Worm (Caenorhabditis elegans) whole organism, L2 larva: Measurements from ENCODE around the gene Y49F6B.6.
"Not testable (repeated sequence)": the region's sequence is repeated elsewhere in the genome, so short reads cannot be mapped to it uniquely, and the experiment has no call there.

Experiments used
- C34F6.9 ChIP-seq: fragments of 150-350 bp; optimal IDR thresholded peaks from 2 replicates; lab custom pipeline; 2014; ENCODE audit warnings: missing biosample characterization, missing genetic modification characterization
- F13H6.1 ChIP-seq: sonication (generic microtip); optimal IDR thresholded peaks from 2 replicates; lab custom pipeline; 2016; ENCODE audit warnings: missing genetic modification characterization, missing compliant biosample characterization
- Y55F3AM.14 ChIP-seq: fragments of 200-800 bp; sonication (Bioruptor generic); optimal IDR thresholded peaks from 2 replicates; lab custom pipeline; 2018; ENCODE audit warnings: mild to moderate bottlenecking, missing genetic modification characterization, missing compliant biosample characterization
- ZK546.5 ChIP-seq: sonication (generic microtip); optimal IDR thresholded peaks from 2 replicates; lab custom pipeline; 2017; ENCODE audit warnings: missing biosample characterization, missing genetic modification characterization
- blmp-1 ChIP-seq: sonication (generic microtip); optimal IDR thresholded peaks from 2 replicates; lab custom pipeline; 2017; ENCODE audit warnings: missing genetic modification characterization, mild to moderate bottlenecking, missing compliant biosample characterization, antibody characterized with exemption, moderate library complexity; ENCODE audit not compliant: insufficient read depth
- ceh-16 ChIP-seq: fragments of 150-350 bp; optimal IDR thresholded peaks from 2 replicates; lab custom pipeline; 2014; ENCODE audit warnings: missing biosample characterization, missing genetic modification characterization
- crh-2 ChIP-seq: sonication (generic microtip); optimal IDR thresholded peaks from 2 replicates; lab custom pipeline; 2017; ENCODE audit warnings: missing biosample characterization, missing genetic modification characterization
- dmd-4 ChIP-seq: sonication (generic microtip); optimal IDR thresholded peaks from 2 replicates; lab custom pipeline; 2017; ENCODE audit warnings: missing biosample characterization, missing genetic modification characterization
- egl-27 ChIP-seq: sonication (generic microtip); optimal IDR thresholded peaks from 3 replicates; lab custom pipeline; 2017; ENCODE audit warnings: missing biosample characterization, missing genetic modification reagents, missing genetic modification characterization
- elt-1 ChIP-seq: fragments of 150-350 bp; optimal IDR thresholded peaks from 2 replicates; lab custom pipeline; 2014; ENCODE audit warnings: missing biosample characterization, missing genetic modification characterization
- elt-3 ChIP-seq: sonication (generic microtip); optimal IDR thresholded peaks from 2 replicates; lab custom pipeline; 2017; ENCODE audit warnings: missing biosample characterization, missing genetic modification characterization
- fos-1 ChIP-seq: fragments of 150-350 bp; optimal IDR thresholded peaks from 2 replicates; lab custom pipeline; 2014; ENCODE audit warnings: missing biosample characterization, missing genetic modification characterization
- lin-11 ChIP-seq: fragments of 150-350 bp; sonication (generic microtip); optimal IDR thresholded peaks from 2 replicates; lab custom pipeline; 2014; ENCODE audit warnings: missing biosample characterization, missing genetic modification characterization, inconsistent platforms, mixed read lengths
- lin-13 ChIP-seq: fragments of 150-350 bp; optimal IDR thresholded peaks from 2 replicates; lab custom pipeline; 2014; ENCODE audit warnings: missing biosample characterization, missing genetic modification reagents, missing genetic modification characterization
- lsy-2 ChIP-seq, 2 experiments: fragments of 150-350 bp in 1 of 2; sonication (generic microtip) in 1 of 2; optimal IDR thresholded peaks; 2 replicates each; lab custom pipeline; 2014 to 2017; ENCODE audit warnings: missing biosample characterization in 2 of 2, missing genetic modification characterization in 2 of 2
- mab-5 ChIP-seq: fragments of 150-350 bp; optimal IDR thresholded peaks from 2 replicates; lab custom pipeline; 2014; ENCODE audit warnings: missing biosample characterization, missing genetic modification characterization
- mdl-1 ChIP-seq, 2 experiments: fragments of 150-350 bp in 1 of 2; sonication (generic microtip) in 1 of 2; optimal IDR thresholded peaks; 2 replicates each; lab custom pipeline; 2017; ENCODE audit warnings: missing biosample characterization in 2 of 2, missing genetic modification characterization in 2 of 2
- nhr-11 ChIP-seq: fragments of 150-350 bp; optimal IDR thresholded peaks from 2 replicates; lab custom pipeline; 2014; ENCODE audit warnings: missing biosample characterization, missing genetic modification characterization
- nhr-129 ChIP-seq: fragments of 150-350 bp; optimal IDR thresholded peaks from 2 replicates; lab custom pipeline; 2014; ENCODE audit warnings: missing biosample characterization, missing genetic modification characterization
- nhr-23 ChIP-seq: fragments of 150-350 bp; optimal IDR thresholded peaks from 2 replicates; lab custom pipeline; 2014; ENCODE audit warnings: missing biosample characterization, missing genetic modification reagents, missing genetic modification characterization
- nhr-237 ChIP-seq: fragments of 150-350 bp; optimal IDR thresholded peaks from 2 replicates; lab custom pipeline; 2014; ENCODE audit warnings: missing biosample characterization, missing genetic modification characterization
- nhr-25 ChIP-seq: fragments of 150-350 bp; sonication (generic microtip); optimal IDR thresholded peaks from 3 replicates; lab custom pipeline; 2014; ENCODE audit warnings: missing biosample characterization, missing genetic modification characterization
- nhr-6 ChIP-seq: fragments of 150-350 bp; optimal IDR thresholded peaks from 2 replicates; lab custom pipeline; 2014; ENCODE audit warnings: missing biosample characterization, missing genetic modification characterization
- nhr-77 ChIP-seq: fragments of 150-350 bp; optimal IDR thresholded peaks from 2 replicates; lab custom pipeline; 2014; ENCODE audit warnings: missing biosample characterization, missing genetic modification characterization
- peb-1 ChIP-seq: fragments of 150-350 bp; optimal IDR thresholded peaks from 2 replicates; lab custom pipeline; 2014; ENCODE audit warnings: missing biosample characterization, missing genetic modification characterization
- sem-4 ChIP-seq: fragments of 150-350 bp; optimal IDR thresholded peaks from 2 replicates; lab custom pipeline; 2014; ENCODE audit warnings: missing biosample characterization, missing genetic modification reagents, missing genetic modification characterization
- skn-1 ChIP-seq: sonication (generic microtip); optimal IDR thresholded peaks from 2 replicates; lab custom pipeline; 2017; ENCODE audit warnings: missing biosample characterization, missing genetic modification characterization
- sma-3 ChIP-seq: sonication (generic microtip); optimal IDR thresholded peaks from 2 replicates; lab custom pipeline; 2016; ENCODE audit warnings: missing genetic modification reagents, missing genetic modification characterization, missing compliant biosample characterization
- sma-9 ChIP-seq, 2 experiments: fragments of 150-350 bp in 1 of 2; sonication (generic microtip) in 1 of 2; optimal IDR thresholded peaks; 2 replicates each; lab custom pipeline; 2014 to 2016; ENCODE audit warnings: missing genetic modification characterization in 2 of 2, mild to moderate bottlenecking in 1 of 2, missing biosample characterization in 1 of 2, missing compliant biosample characterization in 1 of 2, missing genetic modification reagents in 1 of 2, moderate library complexity in 1 of 2
- snpc-4 ChIP-seq: fragments of 150-350 bp; optimal IDR thresholded peaks from 2 replicates; lab custom pipeline; 2014; ENCODE audit warnings: missing biosample characterization, missing genetic modification characterization
- unc-39 ChIP-seq: fragments of 150-350 bp; optimal IDR thresholded peaks from 2 replicates; lab custom pipeline; 2014; ENCODE audit warnings: missing biosample characterization, missing genetic modification characterization
- unc-55 ChIP-seq: fragments of 150-350 bp; sonication (generic microtip); optimal IDR thresholded peaks from 3 replicates; lab custom pipeline; 2014; ENCODE audit warnings: missing biosample characterization, missing genetic modification reagents, missing genetic modification characterization
- unc-62 ChIP-seq: fragments of 150-350 bp; optimal IDR thresholded peaks from 2 replicates; lab custom pipeline; 2014; ENCODE audit warnings: missing biosample characterization, missing genetic modification reagents, missing genetic modification characterization
- zag-1 ChIP-seq: fragments of 150-350 bp; optimal IDR thresholded peaks from 2 replicates; lab custom pipeline; 2014; ENCODE audit warnings: missing biosample characterization, missing genetic modification characterization
- ztf-4 ChIP-seq: fragments of 150-350 bp; optimal IDR thresholded peaks from 2 replicates; lab custom pipeline; 2014; ENCODE audit warnings: missing biosample characterization, missing genetic modification characterization

The Y49F6B.6 gene

DNA sequence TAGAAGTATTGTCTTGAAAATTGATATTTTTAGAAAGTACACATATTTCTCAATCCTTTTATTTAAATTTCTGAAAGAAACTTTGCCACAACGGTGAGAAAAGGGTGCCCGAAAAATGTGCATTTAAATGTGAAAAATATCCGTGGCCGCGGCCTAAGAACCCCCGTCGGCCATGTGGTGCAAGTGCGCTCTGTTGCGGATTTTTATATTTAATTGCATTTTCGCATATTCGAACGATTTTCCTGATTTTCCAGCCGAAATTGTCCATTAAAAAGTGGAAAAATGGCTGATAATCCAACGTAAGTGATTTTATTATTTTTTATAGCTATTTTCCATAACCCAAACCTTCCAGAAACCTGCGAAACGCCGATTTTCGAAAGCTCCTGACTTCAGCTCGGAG, 9.3 kb downstream of the Y49F6B.6 start, which contains the start of gene smu-2:
Gene smu-2, plus strand, starts transcription at position 178 of the 400 bp plus-strand sequence.
- peak; percentile 67 for TF ChIP-seq C34F6.9
- peak; percentile 27 for TF ChIP-seq mab-5 (tag; lab: Kevin White, UChicago)
- peak; percentile 74 for TF ChIP-seq lin-13 (GFP tag; lab: Kevin White, UChicago)
- TF ChIP-seq unc-55 (GFP tag; lab: Kevin White, UChicago) = peak; percentile 79
- peak in 1 of 2 experiments; percentile 37 for TF ChIP-seq lsy-2 (tag; optimal IDR thresholded peaks at IDR 0.05; lab: Kevin White, UChicago)
- TF ChIP-seq crh-2 = no peak
- no peak for TF ChIP-seq nhr-11 (tag; lab: Kevin White, UChicago)
- no peak for TF ChIP-seq nhr-6 (tag; lab: Kevin White, UChicago)
- peak; percentile 53 for TF ChIP-seq sma-3 (GFP tag; lab: Kevin White, UChicago)
- peak; percentile 41 for TF ChIP-seq F13H6.1 (tag; lab: Kevin White, UChicago)

- TF ChIP-seq F13H6.1 (tag; lab: Kevin White, UChicago); nhr-77 (tag; lab: Kevin White, UChicago); sma-9 (GFP tag; optimal IDR thresholded peaks at IDR 0.05; lab: Kevin White, UChicago); sma-9 (tag; optimal IDR thresholded peaks at IDR 0.05; lab: Kevin White, UChicago): not testable (repeated sequence)
Measured at ce11 chrII:3490797-3491196, 17.9 kb downstream of the Y49F6B.6 start, which contains the start of gene fbxb-112. TSS of gene fbxb-112 (plus strand) at chrII:3491097.

DNA sequence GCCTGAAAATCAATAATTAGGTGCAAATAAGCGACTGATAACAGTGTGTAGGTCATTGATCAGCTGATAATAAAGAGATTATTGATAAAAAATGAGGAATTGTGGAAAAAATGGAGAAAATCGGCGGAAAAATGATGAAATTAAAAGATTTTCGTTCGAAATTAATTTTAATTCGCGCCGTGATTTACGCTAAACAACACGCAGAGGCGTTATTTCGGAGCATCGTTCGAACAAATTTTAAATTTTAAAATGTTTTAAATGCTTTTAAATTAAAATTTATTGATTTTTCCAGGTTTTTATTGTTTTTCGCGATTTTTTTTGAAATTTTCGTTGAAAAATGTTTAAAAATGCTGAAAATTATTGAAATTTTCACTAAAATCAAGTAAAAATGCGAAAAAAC, 26.5 kb downstream of the Y49F6B.6 start, which contains the start of gene Y49F6B.9:
Gene Y49F6B.9, minus strand, starts transcription at position 2 of the 400 bp plus-strand sequence.
- no peak for TF ChIP-seq unc-62 (GFP tag; lab: Kevin White, UChicago)
- no peak for TF ChIP-seq peb-1 (tag; lab: Kevin White, UChicago)
- TF ChIP-seq dmd-4 (tag; lab: Kevin White, UChicago) = no peak
- no peak for TF ChIP-seq crh-2
- TF ChIP-seq skn-1 (tag; lab: Kevin White, UChicago) = no peak
- TF ChIP-seq nhr-23 = no peak
- no peak for TF ChIP-seq mab-5 (tag; lab: Kevin White, UChicago)

ce11 chrII:3500373-3500772, 27.5 kb downstream of the Y49F6B.6 start:
- TF ChIP-seq C34F6.9 (no peak), elt-1 (tag; lab: Kevin White, UChicago) (no peak), sem-4 (no peak), zag-1 (tag; lab: Kevin White, UChicago) (no peak), nhr-23 (no peak), mab-5 (tag; lab: Kevin White, UChicago) (no peak), sma-3 (GFP tag; lab: Kevin White, UChicago) (no peak), elt-3 (tag; lab: Kevin White, UChicago) (no peak), blmp-1 (tag; lab: Kevin White, UChicago) (no peak), ceh-16 (tag; lab: Kevin White, UChicago) (no peak), sma-9 (GFP tag; optimal IDR thresholded peaks at IDR 0.05; lab: Kevin White, UChicago) (no peak), sma-9 (tag; optimal IDR thresholded peaks at IDR 0.05; lab: Kevin White, UChicago) (no peak), nhr-129 (no peak), Y55F3AM.14 (no peak), mdl-1 (tag; optimal IDR thresholded peaks at IDR 0.05; lab: Kevin White, UChicago) (no peak), skn-1 (tag; lab: Kevin White, UChicago) (no peak), nhr-11 (tag; lab: Kevin White, UChicago) (no peak), nhr-25 (tag; lab: Kevin White, UChicago) (no peak), egl-27 (tag; lab: Kevin White, UChicago) (no peak), lin-13 (GFP tag; lab: Kevin White, UChicago) (no peak)

DNA sequence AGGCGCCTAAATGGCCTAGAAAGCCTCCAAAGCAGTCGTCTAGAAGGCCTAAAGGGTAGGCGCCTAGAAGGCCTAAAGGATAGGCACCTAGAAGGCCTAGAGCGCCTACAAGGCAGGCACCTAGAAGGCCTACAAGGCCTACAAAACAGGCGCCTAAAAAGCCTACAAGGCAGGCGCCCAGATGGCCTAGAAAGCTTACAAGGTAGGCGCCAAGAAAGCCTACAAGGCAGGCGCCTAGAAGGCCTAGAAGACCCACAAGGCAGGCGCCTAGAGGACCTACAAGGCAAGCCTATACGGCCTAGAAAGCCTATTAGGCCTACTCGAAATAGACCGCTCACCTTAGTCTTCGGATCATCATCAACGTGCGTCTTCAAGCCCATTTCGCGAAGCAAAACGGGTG, 29.1 kb downstream of the Y49F6B.6 start:
- no peak for TF ChIP-seq unc-39 (tag; lab: Kevin White, UChicago)
- no peak for TF ChIP-seq snpc-4 (tag; lab: Kevin White, UChicago)
- no peak for TF ChIP-seq dmd-4 (tag; lab: Kevin White, UChicago)
- no peak for TF ChIP-seq sma-3 (GFP tag; lab: Kevin White, UChicago)
- TF ChIP-seq lsy-2 (tag; optimal IDR thresholded peaks at IDR 0.05; lab: Kevin White, UChicago) = no peak
- TF ChIP-seq sma-9 (GFP tag; optimal IDR thresholded peaks at IDR 0.05; lab: Kevin White, UChicago) = no peak
- no peak for TF ChIP-seq sma-9 (tag; optimal IDR thresholded peaks at IDR 0.05; lab: Kevin White, UChicago)
- TF ChIP-seq nhr-237 (tag; lab: Kevin White, UChicago) = no peak
- no peak for TF ChIP-seq fos-1 (tag; lab: Kevin White, UChicago)
- TF ChIP-seq ZK546.5 (tag; lab: Kevin White, UChicago) = no peak
- no peak for TF ChIP-seq ztf-4 (tag; lab: Kevin White, UChicago)
- TF ChIP-seq lin-11 (tag; lab: Kevin White, UChicago) = no peak
- TF ChIP-seq C34F6.9 = no peak
- no peak for TF ChIP-seq Y55F3AM.14
- no peak for TF ChIP-seq zag-1 (tag; lab: Kevin White, UChicago)
